Worm (Caenorhabditis elegans) whole organism, late embryonic: ENCODE results near the gene lys-4.

ENCODE experiments used
- F13H6.1 ChIP-seq: sonication (generic microtip); optimal IDR thresholded peaks from 2 replicates; lab custom pipeline; 2016; ENCODE audit warnings: missing genetic modification characterization, missing compliant biosample characterization
- ceh-6 ChIP-seq: fragments of 200-800 bp; sonication (Bioruptor generic); optimal IDR thresholded peaks from 2 replicates; lab custom pipeline; 2018; ENCODE audit warnings: mild to moderate bottlenecking, missing genetic modification characterization, missing compliant biosample characterization
- ets-4 ChIP-seq: sonication (generic microtip); optimal IDR thresholded peaks from 2 replicates; lab custom pipeline; 2016; ENCODE audit warnings: missing genetic modification characterization, missing compliant biosample characterization
- fax-1 ChIP-seq: sonication (generic microtip); optimal IDR thresholded peaks from 2 replicates; lab custom pipeline; 2016; ENCODE audit warnings: missing genotype, missing genetic modification characterization, missing compliant biosample characterization
- madf-2 ChIP-seq: sonication (generic microtip); optimal IDR thresholded peaks from 2 replicates; lab custom pipeline; 2017; ENCODE audit warnings: missing genetic modification characterization, missing compliant biosample characterization

DNA sequence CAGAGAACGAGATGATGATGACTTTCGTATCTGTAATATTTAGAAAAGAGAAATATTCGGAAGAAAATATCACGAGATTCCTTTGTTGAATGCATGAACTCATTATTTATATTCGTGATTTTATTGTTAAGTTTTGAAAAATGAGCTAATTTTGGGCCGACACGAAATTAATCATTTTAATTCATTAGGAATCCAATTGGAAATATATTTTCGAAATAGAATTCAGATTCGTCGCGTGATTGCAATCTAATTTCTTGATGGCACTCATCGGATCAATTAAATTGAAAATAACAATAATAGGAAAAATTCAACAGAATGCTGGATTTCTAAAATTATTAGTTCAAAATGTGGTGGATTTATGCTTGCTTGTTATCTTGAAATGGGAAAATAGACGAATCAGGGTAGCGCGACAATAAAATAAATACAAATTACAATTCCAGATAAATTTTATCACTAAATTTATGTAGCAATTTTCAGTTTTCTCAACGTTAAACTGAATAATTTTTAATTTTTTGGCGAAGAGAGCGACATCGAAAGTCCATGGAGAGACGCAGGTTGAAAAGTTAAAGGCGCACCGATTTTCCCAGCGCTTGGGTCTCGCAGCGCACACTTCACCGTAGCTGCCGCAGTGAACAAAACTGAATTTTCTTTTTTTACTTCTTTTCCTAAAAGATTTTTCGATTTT lies 21.1 kb downstream of the lys-4 start:
- TF ChIP-seq F13H6.1 (tag; lab: Kevin White, UChicago) (no peak), madf-2 (no peak), ets-4 (tag; lab: Kevin White, UChicago) (no peak), fax-1 (tag; lab: Kevin White, UChicago) (no peak), ceh-6 (GFP tag; lab: Kevin White, UChicago) (no peak)
